Fruit fly (Drosophila melanogaster) whole organism, prepupa: ENCODE measurements around the gene bol.

Experiments
- Blimp-1 ChIP-seq: fragments of 200-800 bp; sonication (Bioruptor generic); optimal IDR thresholded peaks from 3 replicates; lab custom pipeline; 2017; ENCODE audit warnings: missing biosample characterization, missing genetic modification characterization, mild to moderate bottlenecking, moderate library complexity, missing genetic modification reagents
- CG10669 ChIP-seq: fragments of 200-800 bp; sonication (Bioruptor generic); optimal IDR thresholded peaks from 3 replicates; lab custom pipeline; 2018; ENCODE audit warnings: missing biosample characterization, mild to moderate bottlenecking, missing genetic modification characterization, moderate library complexity
- CG11294 ChIP-seq: fragments of 200-800 bp; sonication (Bioruptor generic); IDR thresholded peaks from 2 replicates; pipeline ENCODE4 v1.3.6; 2022; ENCODE audit warnings: missing biosample characterization, missing genetic modification characterization
- CG11762 ChIP-seq: fragments of 200-800 bp; sonication (Bioruptor generic); optimal IDR thresholded peaks from 3 replicates; lab custom pipeline; 2016; ENCODE audit warnings: missing biosample characterization, missing genetic modification characterization; ENCODE audit not compliant: insufficient read depth
- CG15336 ChIP-seq: fragments of 200-800 bp; sonication (Bioruptor generic); IDR thresholded peaks from 2 replicates; pipeline ENCODE4 v1.3.6; 2022; ENCODE audit warnings: missing biosample characterization, missing genetic modification characterization
- CG16779 ChIP-seq: fragments of 200-800 bp; sonication (Bioruptor generic); optimal IDR thresholded peaks from 3 replicates; lab custom pipeline; 2017; ENCODE audit warnings: missing biosample characterization, mild to moderate bottlenecking, missing genetic modification characterization
- CG3032 ChIP-seq: fragments of 200-800 bp; optimal IDR thresholded peaks from 2 replicates; lab custom pipeline; 2019; ENCODE audit warnings: missing biosample characterization, mild to moderate bottlenecking, missing genetic modification characterization, moderate library complexity
- CG31627 ChIP-seq: fragments of 200-800 bp; sonication (Bioruptor generic); optimal IDR thresholded peaks from 3 replicates; lab custom pipeline; 2016; ENCODE audit warnings: missing biosample characterization, missing genetic modification characterization
- CG34406 ChIP-seq: fragments of 200-800 bp; sonication (Bioruptor generic); optimal IDR thresholded peaks from 3 replicates; lab custom pipeline; 2016; ENCODE audit warnings: missing biosample characterization, missing genetic modification characterization
- CG3919 ChIP-seq: fragments of 200-800 bp; sonication (Bioruptor generic); optimal IDR thresholded peaks from 3 replicates; lab custom pipeline; 2016; ENCODE audit warnings: missing biosample characterization, missing genetic modification characterization
- CG6163 ChIP-seq: fragments of 200-800 bp; sonication (Bioruptor generic); IDR thresholded peaks from 3 replicates; pipeline ENCODE4 v1.3.6; 2022; ENCODE audit warnings: missing biosample characterization, missing genetic modification characterization
- CG6276 ChIP-seq: fragments of 200-800 bp; sonication (Bioruptor generic); optimal IDR thresholded peaks from 2 replicates; lab custom pipeline; 2017; ENCODE audit warnings: missing biosample characterization, mild to moderate bottlenecking, missing genetic modification characterization
- CG6792 ChIP-seq: fragments of 200-800 bp; sonication (Bioruptor generic); optimal IDR thresholded peaks from 3 replicates; lab custom pipeline; 2016; ENCODE audit warnings: missing biosample characterization, missing genetic modification characterization
- CG6808 ChIP-seq: fragments of 200-800 bp; sonication (Bioruptor generic); optimal IDR thresholded peaks from 3 replicates; lab custom pipeline; 2017; ENCODE audit warnings: missing biosample characterization, missing genetic modification characterization, mild to moderate bottlenecking, moderate library complexity, missing genetic modification reagents
- CG7368 ChIP-seq: fragments of 200-800 bp; sonication (Bioruptor generic); optimal IDR thresholded peaks from 3 replicates; lab custom pipeline; 2016; ENCODE audit warnings: missing biosample characterization, missing genetic modification characterization
- CG8119 ChIP-seq: fragments of 200-800 bp; sonication (Bioruptor generic); IDR thresholded peaks from 3 replicates; pipeline ENCODE4 v1.3.6; 2022; ENCODE audit warnings: missing biosample characterization, missing genetic modification characterization
- CG8319 ChIP-seq: fragments of 200-800 bp; sonication (Bioruptor generic); optimal IDR thresholded peaks from 3 replicates; lab custom pipeline; 2016; ENCODE audit warnings: missing biosample characterization, missing genetic modification characterization
- CG8632 ChIP-seq: fragments of 200-800 bp; sonication (Bioruptor generic); optimal IDR thresholded peaks from 3 replicates; lab custom pipeline; 2016; ENCODE audit warnings: missing biosample characterization, missing genetic modification characterization
- CG9139 ChIP-seq: fragments of 200-800 bp; sonication (Bioruptor generic); optimal IDR thresholded peaks from 3 replicates; lab custom pipeline; 2017; ENCODE audit warnings: missing biosample characterization, mild to moderate bottlenecking, missing genetic modification characterization
- Eip75B ChIP-seq: fragments of 200-800 bp; sonication (Bioruptor generic); optimal IDR thresholded peaks from 3 replicates; lab custom pipeline; 2016; ENCODE audit warnings: missing biosample characterization, missing genetic modification characterization
- Eip78C ChIP-seq: fragments of 200-800 bp; sonication (Bioruptor generic); peaks from one replicate; lab custom pipeline; 2016; ENCODE audit warnings: missing biosample characterization, missing genetic modification characterization
- Eip93F ChIP-seq: fragments of 200-800 bp; sonication (Bioruptor generic); optimal IDR thresholded peaks from 2 replicates; lab custom pipeline; 2016; ENCODE audit warnings: missing biosample characterization, mild to moderate bottlenecking, missing genetic modification characterization
- Ets21C ChIP-seq: fragments of 200-800 bp; sonication (Bioruptor generic); optimal IDR thresholded peaks from 3 replicates; lab custom pipeline; 2016; ENCODE audit warnings: missing biosample characterization, missing genetic modification characterization
- Ets96B ChIP-seq: fragments of 200-800 bp; optimal IDR thresholded peaks from 2 replicates; lab custom pipeline; 2019; ENCODE audit warnings: missing biosample characterization, mild to moderate bottlenecking, missing genetic modification characterization, moderate library complexity
- Hr38 ChIP-seq: sonication (Bioruptor generic); optimal IDR thresholded peaks from 2 replicates; lab custom pipeline; 2016; ENCODE audit warnings: missing biosample characterization, missing genetic modification characterization
- Hr39 ChIP-seq: fragments of 200-800 bp; sonication (Bioruptor generic); optimal IDR thresholded peaks from 2 replicates; lab custom pipeline; 2016; ENCODE audit warnings: missing biosample characterization, missing genetic modification characterization
- Hr4 ChIP-seq: fragments of 200-800 bp; sonication (Bioruptor generic); optimal IDR thresholded peaks from 3 replicates; lab custom pipeline; 2016; ENCODE audit warnings: missing biosample characterization, missing genetic modification characterization
- Lpt ChIP-seq: fragments of 200-800 bp; sonication (Bioruptor generic); optimal IDR thresholded peaks from 3 replicates; lab custom pipeline; 2016; ENCODE audit warnings: missing biosample characterization, missing genetic modification characterization
- Met ChIP-seq: fragments of 200-800 bp; sonication (Bioruptor generic); optimal IDR thresholded peaks from 3 replicates; lab custom pipeline; 2016; ENCODE audit warnings: missing biosample characterization, missing genetic modification characterization
- OdsH ChIP-seq: fragments of 200-800 bp; sonication (Bioruptor generic); optimal IDR thresholded peaks from 3 replicates; lab custom pipeline; 2016; ENCODE audit warnings: missing biosample characterization, missing genetic modification characterization
- Smox ChIP-seq: fragments of 200-800 bp; sonication (Bioruptor generic); optimal IDR thresholded peaks from 3 replicates; lab custom pipeline; 2016; ENCODE audit warnings: missing biosample characterization, missing genetic modification characterization
- Sox14 ChIP-seq: fragments of 200-800 bp; sonication (Bioruptor generic); optimal IDR thresholded peaks from 3 replicates; lab custom pipeline; 2016; ENCODE audit warnings: missing biosample characterization, missing genetic modification characterization
- achi ChIP-seq: fragments of 200-800 bp; sonication (Bioruptor generic); optimal IDR thresholded peaks from 3 replicates; lab custom pipeline; 2016; ENCODE audit warnings: missing biosample characterization, missing genetic modification characterization
- acj6 ChIP-seq: fragments of 200-800 bp; sonication (Bioruptor generic); optimal IDR thresholded peaks from 3 replicates; lab custom pipeline; 2016; ENCODE audit warnings: missing biosample characterization, missing genetic modification characterization
- cyc ChIP-seq: fragments of 200-800 bp; sonication (Bioruptor generic); optimal IDR thresholded peaks from 3 replicates; lab custom pipeline; 2016; ENCODE audit warnings: missing biosample characterization, missing genetic modification characterization
- dac ChIP-seq: fragments of 200-800 bp; sonication (Bioruptor generic); optimal IDR thresholded peaks from 2 replicates; lab custom pipeline; 2017; ENCODE audit warnings: missing biosample characterization, mild to moderate bottlenecking, missing genetic modification characterization
- dsx ChIP-seq: fragments of 200-800 bp; optimal IDR thresholded peaks from 3 replicates; lab custom pipeline; 2019; ENCODE audit warnings: missing biosample characterization, mild to moderate bottlenecking, missing genetic modification characterization, moderate library complexity; ENCODE audit not compliant: poor library complexity, severe bottlenecking
- eg ChIP-seq: fragments of 200-800 bp; sonication (Bioruptor generic); IDR thresholded peaks from 3 replicates; pipeline ENCODE4 v1.3.6; 2022; ENCODE audit warnings: missing biosample characterization, missing genetic modification characterization
- esn ChIP-seq: fragments of 200-800 bp; sonication (Bioruptor generic); optimal IDR thresholded peaks from 2 replicates; lab custom pipeline; 2016; ENCODE audit warnings: missing biosample characterization, mild to moderate bottlenecking, missing genetic modification characterization, moderate library complexity
- fd59A ChIP-seq: fragments of 200-800 bp; sonication (Bioruptor generic); optimal IDR thresholded peaks from 2 replicates; lab custom pipeline; 2017; ENCODE audit warnings: missing biosample characterization, mild to moderate bottlenecking, missing genetic modification characterization, missing genetic modification reagents
- pdm3 ChIP-seq: fragments of 200-800 bp; sonication (Bioruptor generic); optimal IDR thresholded peaks from 3 replicates; lab custom pipeline; 2016; ENCODE audit warnings: missing biosample characterization, missing genetic modification characterization
- salr ChIP-seq, 2 experiments: fragments of 200-800 bp; sonication (Bioruptor generic); optimal IDR thresholded peaks; 3 replicates each; lab custom pipeline; 2016 to 2018; ENCODE audit warnings: missing biosample characterization in 2 of 2, missing genetic modification characterization in 2 of 2, mild to moderate bottlenecking in 1 of 2
- spab ChIP-seq: fragments of 200-800 bp; sonication (Bioruptor generic); optimal IDR thresholded peaks from 2 replicates; lab custom pipeline; 2017; ENCODE audit warnings: missing biosample characterization, mild to moderate bottlenecking, missing genetic modification characterization, missing genetic modification reagents
- svp ChIP-seq: fragments of 200-800 bp; sonication (Bioruptor generic); peaks from one replicate; lab custom pipeline; 2016; ENCODE audit warnings: missing biosample characterization, missing genetic modification characterization
- topi ChIP-seq: fragments of 200-800 bp; sonication (Bioruptor generic); optimal IDR thresholded peaks from 3 replicates; lab custom pipeline; 2016; ENCODE audit warnings: missing biosample characterization, missing genetic modification characterization
- vri ChIP-seq: fragments of 200-800 bp; sonication (Bioruptor generic); optimal IDR thresholded peaks from 3 replicates; lab custom pipeline; 2016; ENCODE audit warnings: missing biosample characterization, mild to moderate bottlenecking, missing genetic modification characterization

bol gene

dm6 chr3L:9065997-9066441 lies 68.2 kb downstream of the bol start, which contains the start of gene Argk1 (continued):
- TF ChIP-seq CG6808 (GFP tag; lab: Kevin White, UChicago) (no peak), CG3032 (tag; lab: Kevin White, UChicago) (peak; percentile 59), spab (GFP tag; lab: Kevin White, UChicago) (no peak), acj6 (GFP tag; lab: Kevin White, UChicago) (peak; percentile 49), CG10669 (no peak), Eip78C (GFP tag; lab: Kevin White, UChicago) (peak; percentile 57), Hr4 (GFP tag; lab: Kevin White, UChicago) (peak; percentile 83), Sox14 (GFP tag; lab: Kevin White, UChicago) (peak; percentile 6), CG34406 (GFP tag; lab: Kevin White, UChicago) (peak; percentile 1), OdsH (peak; percentile 65), pdm3 (GFP tag; lab: Kevin White, UChicago) (peak; percentile 49), CG6276 (GFP tag; lab: Kevin White, UChicago) (peak; percentile 5), CG6792 (no peak), CG11294 (peak; percentile 38; the same call in 1 of the 2 replicates), achi (peak; percentile 51), CG8319 (no peak), CG8119 (GFP tag; lab: Robert Waterston, UW) (peak; percentile 82), CG7368 (no peak), Blimp-1 (GFP tag; lab: Kevin White, UChicago) (no peak), CG16779 (tag; lab: Kevin White, UChicago) (no peak)

dm6 chr3L:9064976-9065761 lies 69.0 kb downstream of the bol start:
- TF ChIP-seq Hr38 (GFP tag; lab: Kevin White, UChicago): no peak
- peak; percentile 80 for TF ChIP-seq CG8119 (GFP tag; lab: Robert Waterston, UW)
- TF ChIP-seq fd59A: no peak
- no peak for TF ChIP-seq CG8319
- no peak for TF ChIP-seq CG10669
- TF ChIP-seq CG8632: peak; percentile 18
- peak in 1 of 2 experiments; percentile 77 for TF ChIP-seq salr (GFP tag; optimal IDR thresholded peaks at IDR 0.05; lab: Kevin White, UChicago)
- TF ChIP-seq CG16779 (tag; lab: Kevin White, UChicago): peak; percentile 13
- TF ChIP-seq CG6808 (GFP tag; lab: Kevin White, UChicago): no peak
- TF ChIP-seq Eip75B (GFP tag; lab: Kevin White, UChicago): peak; percentile 43
- TF ChIP-seq pdm3 (GFP tag; lab: Kevin White, UChicago): peak; percentile 46
- TF ChIP-seq acj6 (GFP tag; lab: Kevin White, UChicago): peak; percentile 41
- TF ChIP-seq CG6163 (GFP tag; lab: Robert Waterston, UW): peak; percentile 61; the same call in 1 of the 3 replicates
- TF ChIP-seq CG31627 (GFP tag; lab: Kevin White, UChicago): peak; percentile 16
- no peak for TF ChIP-seq spab (GFP tag; lab: Kevin White, UChicago)
- TF ChIP-seq svp (GFP tag; lab: Kevin White, UChicago): no peak
- TF ChIP-seq CG6276 (GFP tag; lab: Kevin White, UChicago): peak; percentile 70
- peak; percentile 74; the same call in 1 of the 2 replicates for TF ChIP-seq CG11294
- TF ChIP-seq vri (GFP tag; lab: Kevin White, UChicago): no peak
- TF ChIP-seq Ets96B (tag; lab: Kevin White, UChicago): peak; percentile 4
- no peak for TF ChIP-seq Smox
- TF ChIP-seq dac (GFP tag; lab: Kevin White, UChicago): no peak
- peak; percentile 40 for TF ChIP-seq esn (GFP tag; lab: Kevin White, UChicago)
- TF ChIP-seq CG11762 (GFP tag; lab: Kevin White, UChicago): no peak
- peak; percentile 56 for TF ChIP-seq achi
- no peak for TF ChIP-seq Ets21C
- no peak for TF ChIP-seq dsx (GFP tag; lab: Kevin White, UChicago)
- peak; percentile 37 for TF ChIP-seq Lpt (GFP tag; lab: Kevin White, UChicago)
- TF ChIP-seq CG9139 (GFP tag; lab: Kevin White, UChicago): no peak
- peak; percentile 22 for TF ChIP-seq Met (GFP tag; lab: Kevin White, UChicago)
- peak; percentile 80 for TF ChIP-seq CG15336
- TF ChIP-seq cyc (GFP tag; lab: Kevin White, UChicago): no peak
- TF ChIP-seq CG3919 (GFP tag; lab: Kevin White, UChicago): peak; percentile 39
- peak; percentile 22 for TF ChIP-seq Hr39 (GFP tag; lab: Kevin White, UChicago)
- no peak for TF ChIP-seq CG7368
- TF ChIP-seq topi (GFP tag; lab: Kevin White, UChicago): peak; percentile 34
- peak; percentile 84 for TF ChIP-seq Eip78C (GFP tag; lab: Kevin White, UChicago)
- no peak for TF ChIP-seq Blimp-1 (GFP tag; lab: Kevin White, UChicago)
- peak; percentile 8 for TF ChIP-seq CG6792
- no peak for TF ChIP-seq Eip93F
- peak; percentile 23 for TF ChIP-seq CG3032 (tag; lab: Kevin White, UChicago)
- peak; percentile 79 for TF ChIP-seq eg (GFP tag; lab: Robert Waterston, UW)
